Fruit fly (Drosophila melanogaster): ENCODE results near the gene Wnk.
A peak's percentile ranks its signal among the peaks of the same experiment; 100 is the strongest.

The Wnk gene

DNA sequence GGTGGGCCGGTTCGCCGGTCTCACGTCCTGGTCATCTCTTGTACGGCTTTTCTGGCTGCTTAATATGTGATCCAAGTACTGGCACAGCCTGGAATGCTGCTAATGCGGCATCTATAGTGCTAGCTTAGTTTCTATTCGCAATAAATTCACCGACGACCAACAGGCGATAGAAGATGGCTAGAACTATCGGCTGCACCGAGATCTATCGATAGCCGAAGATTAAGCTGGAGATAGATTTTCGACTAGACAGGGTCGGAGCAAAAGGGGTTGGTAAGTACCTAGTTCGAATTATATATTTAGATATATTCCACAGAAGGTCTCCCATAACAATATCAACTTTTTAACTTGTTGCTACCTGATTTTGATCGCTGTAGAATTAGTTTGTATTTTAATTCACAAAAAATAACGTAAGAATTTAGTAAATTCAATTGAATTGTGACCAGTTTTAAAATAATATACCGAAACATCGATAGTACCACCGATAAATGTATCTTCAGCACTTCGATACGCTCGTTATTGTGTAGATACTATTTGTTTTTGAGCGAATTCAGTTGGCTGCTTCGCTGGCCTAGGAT, 47.3 kb downstream of the Wnk start, which contains the start of the genes Glg1 and M6 (continued):
- TF ChIP-seq D (optimal IDR thresholded peaks at IDR 0.05) (no peak), D (GFP tag; optimal IDR thresholded peaks at IDR 0.05) (no peak), Dip3 (GFP tag; optimal IDR thresholded peaks at IDR 0.05) (peak; percentile 63), CG10979 (tag; optimal IDR thresholded peaks at IDR 0.05) (peak; percentile 57), sug (tag; optimal IDR thresholded peaks at IDR 0.05) (peak; percentile 74), CG2712 (tag; optimal IDR thresholded peaks at IDR 0.05) (peak; percentile 82), ash1 (GFP tag; optimal IDR thresholded peaks at IDR 0.05) (no peak), lola (GFP tag; optimal IDR thresholded peaks at IDR 0.05) (peak in 1 of 3 experiments; percentile 65), CG10366 (GFP tag; IDR thresholded peaks at IDR 0.05) (peak; percentile 54; the same call in 1 of the 2 replicates), CG7786 (GFP tag; optimal IDR thresholded peaks at IDR 0.05) (peak; percentile 72), Fer2 (tag; optimal IDR thresholded peaks at IDR 0.05) (peak; percentile 16), bab2 (GFP tag; optimal IDR thresholded peaks at IDR 0.05) (peak; percentile 66), phol (tag; optimal IDR thresholded peaks at IDR 0.05) (peak; percentile 95), E2f1 (GFP tag; IDR thresholded peaks at IDR 0.05) (0 out of 2 replicates have a peak, but pooled peaks have one; percentile 21), CG1647 (GFP tag; optimal IDR thresholded peaks at IDR 0.05) (peak; percentile 42), dan (GFP tag; IDR thresholded peaks at IDR 0.05) (no peak), schlank (tag; optimal IDR thresholded peaks at IDR 0.05) (no peak), H15 (GFP tag; IDR thresholded peaks at IDR 0.05) (peak; percentile 29; the same call in 1 of the 3 replicates), emc (GFP tag; optimal IDR thresholded peaks at IDR 0.05) (peak; percentile 3), Dip2 (GFP tag; IDR thresholded peaks at IDR 0.05) (no peak), Hr39 (optimal IDR thresholded peaks at IDR 0.05) (no peak), Taf1 (GFP tag; IDR thresholded peaks at IDR 0.05) (0 out of 2 replicates have a peak, but pooled peaks have one; percentile 28), CG30431 (GFP tag; optimal IDR thresholded peaks at IDR 0.05) (no peak), pfk (GFP tag; optimal IDR thresholded peaks at IDR 0.05) (no peak), CG3163 (GFP tag; optimal IDR thresholded peaks at IDR 0.05) (no peak), B-H1 (GFP tag; IDR thresholded peaks at IDR 0.05) (0 out of 3 replicates have a peak, but pooled peaks have one; percentile 28), CG9817 (tag; optimal IDR thresholded peaks at IDR 0.05) (peak; percentile 67), nom (GFP tag; optimal IDR thresholded peaks at IDR 0.05) (no peak), CG7963 (GFP tag; IDR thresholded peaks at IDR 0.05; ENCODE audit: partially characterized antibody) (peak; percentile 90), CG15514 (GFP tag; optimal IDR thresholded peaks at IDR 0.05) (peak; percentile 72), Adf1 (GFP tag; IDR thresholded peaks at IDR 0.05) (peak; percentile 41; the same call in 1 of the 2 replicates), CG15011 (GFP tag; optimal IDR thresholded peaks at IDR 0.05) (no peak), trh (GFP tag; optimal IDR thresholded peaks at IDR 0.05) (peak; percentile 23), CG32767 (GFP tag; IDR thresholded peaks at IDR 0.05) (peak; percentile 76; the same call in 1 of the 2 replicates), disco-r (GFP tag; optimal IDR thresholded peaks at IDR 0.05) (no peak), CG13296 (GFP tag; optimal IDR thresholded peaks at IDR 0.05) (peak; percentile 43), Xbp1 (GFP tag; optimal IDR thresholded peaks at IDR 0.05) (peak; percentile 75), CG11696 (GFP tag; IDR thresholded peaks at IDR 0.05) (no peak), Elba2 (GFP tag; optimal IDR thresholded peaks at IDR 0.05) (peak; percentile 51), CrebB (tag; optimal IDR thresholded peaks at IDR 0.05) (no peak), usp (GFP tag; optimal IDR thresholded peaks at IDR 0.05) (no peak), CG14860 (GFP tag; IDR thresholded peaks at IDR 0.05; ENCODE audit: partially characterized antibody) (peak; percentile 94), az2 (GFP tag; optimal IDR thresholded peaks at IDR 0.05) (peak; percentile 69), lilli (GFP tag; optimal IDR thresholded peaks at IDR 0.05) (peak; percentile 81), mam (GFP tag; optimal IDR thresholded peaks at IDR 0.05) (peak; percentile 81), dimm (GFP tag; IDR thresholded peaks at IDR 0.05) (no peak), CG18011 (GFP tag; optimal IDR thresholded peaks at IDR 0.05) (peak; percentile 44), insv (GFP tag; optimal IDR thresholded peaks at IDR 0.05) (peak in 1 of 2 experiments; percentile 32), br (optimal IDR thresholded peaks at IDR 0.05) (no peak), Sry-δ (GFP tag; optimal IDR thresholded peaks at IDR 0.05) (peak; percentile 86), CG10321 (GFP tag; IDR thresholded peaks at IDR 0.05) (no peak)
